Worm (Caenorhabditis elegans) whole organism, mixed stage, embryonic: Measurements from ENCODE around the gene nep-12.

ENCODE experiments used
- elt-3 ChIP-seq: fragments of 150-350 bp; optimal IDR thresholded peaks from 2 replicates; lab custom pipeline; 2014; ENCODE audit warnings: missing biosample characterization, missing genetic modification characterization
- unc-39 ChIP-seq: fragments of 150-350 bp; optimal IDR thresholded peaks from 2 replicates; lab custom pipeline; 2014; ENCODE audit warnings: missing biosample characterization, missing genetic modification characterization

DNA sequence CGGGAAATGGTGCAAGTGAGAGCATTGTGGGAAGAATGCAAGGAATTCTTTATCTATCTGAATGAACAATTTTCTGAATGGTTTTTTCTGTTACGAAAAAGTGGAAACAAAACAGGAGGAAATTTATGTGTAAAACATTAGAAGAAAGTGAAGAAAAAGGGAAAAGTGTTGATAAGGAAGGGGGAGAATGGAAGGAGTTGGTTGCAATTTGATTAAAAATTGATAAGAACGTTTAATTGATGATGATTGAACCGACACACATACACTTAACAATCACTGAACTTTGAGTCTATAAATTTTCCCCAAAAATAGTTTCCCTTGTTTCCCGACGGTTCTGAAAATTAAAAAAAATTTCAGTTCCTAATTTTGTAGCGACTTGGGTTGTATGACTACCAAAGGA, 18.6 kb upstream of the nep-12 start:
- TF ChIP-seq unc-39 (tag; lab: Kevin White, UChicago), result no peak
- no peak for TF ChIP-seq elt-3
